Worm (Caenorhabditis elegans): ENCODE measurements around the gene str-162.

ce11 chrIV:4963834-4964233 is 28.4 kb upstream of the str-162 start, which contains the start of gene txt-3:
- TF ChIP-seq snpc-4 (tag; optimal IDR thresholded peaks at IDR 0.05) (no peak), ZK546.5 (tag; optimal IDR thresholded peaks at IDR 0.05) (no peak), mep-1 (tag; optimal IDR thresholded peaks at IDR 0.05) (no peak), fkh-10 (GFP tag; optimal IDR thresholded peaks at IDR 0.05) (no peak), saeg-2 (GFP tag; IDR thresholded peaks at IDR 0.05) (no peak)

All from whole organism, L4 larva.